Fruit fly (Drosophila melanogaster): Measurements from ENCODE around the gene CG5895.

CG5895 gene

dm6 chr3L:16051719-16052122 lies 16.4 kb downstream of the CG5895 start, which contains the start of gene Mbs (continued):
- TF ChIP-seq CG8290 (GFP tag; optimal IDR thresholded peaks at IDR 0.05), result peak; percentile 20
- peak; percentile 23 to 69 for TF ChIP-seq CG8290 (tag; optimal IDR thresholded peaks at IDR 0.05)
- peak; percentile 5 for TF ChIP-seq CG8924 (tag; optimal IDR thresholded peaks at IDR 0.05)
- TF ChIP-seq CG13123 (GFP tag; optimal IDR thresholded peaks at IDR 0.05), result no peak
- TF ChIP-seq CG5180 (GFP tag; optimal IDR thresholded peaks at IDR 0.05), result no peak
- peak; percentile 42 for TF ChIP-seq knrl (GFP tag; IDR thresholded peaks at IDR 0.05; ENCODE audit: partially characterized antibody)
- TF ChIP-seq CG10654 (GFP tag; optimal IDR thresholded peaks at IDR 0.05), result no peak
- peak; percentile 6 for TF ChIP-seq run (tag; optimal IDR thresholded peaks at IDR 0.05)
- TF ChIP-seq lmd (GFP tag; IDR thresholded peaks at IDR 0.05), result no peak
- TF ChIP-seq CG9932 (GFP tag; IDR thresholded peaks at IDR 0.05), result peak; percentile 7; the same call in 1 of the 2 replicates
- TF ChIP-seq BEAF-32 (GFP tag; optimal IDR thresholded peaks at IDR 0.05), result peak; percentile 77
- TF ChIP-seq insv (GFP tag; optimal IDR thresholded peaks at IDR 0.05), result peak in 1 of 2 experiments; percentile 41
- TF ChIP-seq CG10274 (GFP tag; optimal IDR thresholded peaks at IDR 0.05), result no peak
- no peak for TF ChIP-seq Taf1 (GFP tag; IDR thresholded peaks at IDR 0.05)
- TF ChIP-seq CG18619 (GFP tag; optimal IDR thresholded peaks at IDR 0.05), result peak; percentile 23
- peak; percentile 24 for TF ChIP-seq tap (tag; optimal IDR thresholded peaks at IDR 0.05)
- TF ChIP-seq CG17186 (GFP tag; optimal IDR thresholded peaks at IDR 0.05), result peak; percentile 46
- peak in 1 of 2 experiments; percentile 22 for TF ChIP-seq bsh (GFP tag; optimal IDR thresholded peaks at IDR 0.05)
- no peak for TF ChIP-seq da (GFP tag; optimal IDR thresholded peaks at IDR 0.05)
- peak; percentile 50 for TF ChIP-seq CG34376 (GFP tag; optimal IDR thresholded peaks at IDR 0.05)
- no peak for TF ChIP-seq CG9876 (GFP tag; optimal IDR thresholded peaks at IDR 0.05)
- peak; percentile 10 for TF ChIP-seq CG15269 (tag; optimal IDR thresholded peaks at IDR 0.05)
- no peak for TF ChIP-seq CG1647 (GFP tag; optimal IDR thresholded peaks at IDR 0.05)
- TF ChIP-seq CG14667 (GFP tag; IDR thresholded peaks at IDR 0.05), result no peak
- no peak for TF ChIP-seq Sox102F (GFP tag; optimal IDR thresholded peaks at IDR 0.05)
- TF ChIP-seq CG17612 (GFP tag; IDR thresholded peaks at IDR 0.05), result no peak
- TF ChIP-seq phol (tag; optimal IDR thresholded peaks at IDR 0.05), result peak; percentile 45
- peak; percentile 58 for TF ChIP-seq CG12659 (GFP tag; optimal IDR thresholded peaks at IDR 0.05)
- peak; percentile 40 for TF ChIP-seq B-H2 (GFP tag; optimal IDR thresholded peaks at IDR 0.05)
- TF ChIP-seq CG34224 (GFP tag; IDR thresholded peaks at IDR 0.05; ENCODE audit: partially characterized antibody), result peak; percentile 78
- TF ChIP-seq fd3F (GFP tag; optimal IDR thresholded peaks at IDR 0.05), result no peak
- TF ChIP-seq CG2678 (tag; optimal IDR thresholded peaks at IDR 0.05), result peak; percentile 1
- no peak for TF ChIP-seq Fer2 (tag; optimal IDR thresholded peaks at IDR 0.05)
- peak; percentile 55 for TF ChIP-seq CG1233 (GFP tag; optimal IDR thresholded peaks at IDR 0.05)
- TF ChIP-seq CG13894 (tag; optimal IDR thresholded peaks at IDR 0.05), result peak; percentile 47
- no peak for TF ChIP-seq pan (optimal IDR thresholded peaks at IDR 0.05)
- TF ChIP-seq pan (GFP tag; optimal IDR thresholded peaks at IDR 0.05 in 1 of 2, IDR thresholded peaks at IDR 0.05 in 1 of 2), result peak in 1 of 2 experiments; percentile 28
- TF ChIP-seq Dbx (GFP tag; IDR thresholded peaks at IDR 0.05), result peak; percentile 19; the same call in 1 of the 3 replicates
- no peak for TF ChIP-seq corto (GFP tag; optimal IDR thresholded peaks at IDR 0.05)
- TF ChIP-seq CG33213 (GFP tag; optimal IDR thresholded peaks at IDR 0.05), result peak; percentile 51
- TF ChIP-seq Pdp1 (GFP tag; optimal IDR thresholded peaks at IDR 0.05), result no peak
- peak; percentile 47 for TF ChIP-seq vvl (GFP tag; IDR thresholded peaks at IDR 0.05)
- TF ChIP-seq Six4 (GFP tag; optimal IDR thresholded peaks at IDR 0.05), result no peak
- TF ChIP-seq Antp (GFP tag; optimal IDR thresholded peaks at IDR 0.05), result no peak
- TF ChIP-seq bbx (GFP tag; IDR thresholded peaks at IDR 0.05; ENCODE audit: partially characterized antibody), result peak; percentile 71
- TF ChIP-seq pho (GFP tag; optimal IDR thresholded peaks at IDR 0.05), result no peak
- no peak for TF ChIP-seq CG6813 (GFP tag; optimal IDR thresholded peaks at IDR 0.05)
- no peak for TF ChIP-seq CG18764 (GFP tag; optimal IDR thresholded peaks at IDR 0.05)
- TF ChIP-seq toy (GFP tag; IDR thresholded peaks at IDR 0.05), result no peak
- TF ChIP-seq CG8478 (optimal IDR thresholded peaks at IDR 0.05), result no peak
- TF ChIP-seq CG6854 (GFP tag; optimal IDR thresholded peaks at IDR 0.05), result no peak
